Worm (Caenorhabditis elegans) whole organism, young adult: ENCODE data around the gene F40G9.18.

ENCODE experiments used
- B0019.2 ChIP-seq: fragments of 200-800 bp; sonication (Bioruptor generic); conservative IDR thresholded peaks from 2 replicates; pipeline ENCODE4 v1.3.6; 2022; ENCODE audit warnings: missing genetic modification reagents, missing genetic modification characterization, missing compliant biosample characterization
- B0035.1 ChIP-seq: sonication (generic microtip); optimal IDR thresholded peaks from 2 replicates; lab custom pipeline; 2016; ENCODE audit warnings: missing genetic modification characterization, mild to moderate bottlenecking, missing compliant biosample characterization, missing genotype, missing genetic modification reagents
- K11D2.4 ChIP-seq: fragments of 200-800 bp; sonication (Bioruptor generic); IDR thresholded peaks from 2 replicates; pipeline ENCODE4 v1.3.6; 2022; ENCODE audit warnings: missing genetic modification reagents, missing genetic modification characterization, missing compliant biosample characterization
- Y67H2A.10 ChIP-seq: fragments of 200-800 bp; sonication (Bioruptor generic); conservative IDR thresholded peaks from 2 replicates; pipeline ENCODE4 v1.3.6; 2022; ENCODE audit warnings: missing genetic modification reagents, missing genetic modification characterization, missing compliant biosample characterization
- aptf-2 ChIP-seq: fragments of 200-800 bp; sonication (Bioruptor generic); conservative IDR thresholded peaks from 2 replicates; pipeline ENCODE4 v1.3.6; 2022; ENCODE audit warnings: missing genetic modification reagents, missing genetic modification characterization, missing compliant biosample characterization
- aptf-3 ChIP-seq: fragments of 200-800 bp; sonication (Bioruptor generic); IDR thresholded peaks from 2 replicates; pipeline ENCODE4 v1.3.6; 2022; ENCODE audit warnings: missing genetic modification characterization, missing compliant biosample characterization
- athp-1 ChIP-seq: sonication (generic microtip); optimal IDR thresholded peaks from 2 replicates; lab custom pipeline; 2017; ENCODE audit warnings: mild to moderate bottlenecking, missing genetic modification characterization, missing compliant biosample characterization
- attf-5 ChIP-seq: fragments of 200-800 bp; sonication (Bioruptor generic); optimal IDR thresholded peaks from 2 replicates; lab custom pipeline; 2018; ENCODE audit warnings: mild to moderate bottlenecking, missing genetic modification characterization, missing compliant biosample characterization
- attf-6 ChIP-seq: fragments of 200-800 bp; sonication (Bioruptor generic); IDR thresholded peaks from 2 replicates; pipeline ENCODE4 v1.3.6; 2022; ENCODE audit warnings: missing genetic modification reagents, missing genetic modification characterization, missing compliant biosample characterization
- bed-1 ChIP-seq: fragments of 200-800 bp; sonication (Bioruptor generic); IDR thresholded peaks from 2 replicates; pipeline ENCODE4 v1.3.6; 2022; ENCODE audit warnings: missing genetic modification reagents, missing genetic modification characterization, missing compliant biosample characterization
- bed-2 ChIP-seq: fragments of 200-800 bp; sonication (Bioruptor generic); IDR thresholded peaks from 2 replicates; pipeline ENCODE4 v1.3.6; 2022; ENCODE audit warnings: missing genetic modification reagents, missing genetic modification characterization, missing compliant biosample characterization
- ceh-27 ChIP-seq: fragments of 200-800 bp; sonication (Bioruptor generic); optimal IDR thresholded peaks from 2 replicates; lab custom pipeline; 2018; ENCODE audit warnings: mild to moderate bottlenecking, missing genetic modification characterization, moderate library complexity, missing compliant biosample characterization
- ceh-91 ChIP-seq: fragments of 200-800 bp; sonication (Bioruptor generic); IDR thresholded peaks from 2 replicates; pipeline ENCODE4 v1.3.6; 2022; ENCODE audit warnings: missing genetic modification reagents, missing genetic modification characterization, missing compliant biosample characterization
- egl-44 ChIP-seq: fragments of 200-800 bp; sonication (Bioruptor generic); IDR thresholded peaks from 2 replicates; pipeline ENCODE4 v1.3.6; 2022; ENCODE audit warnings: missing genetic modification reagents, missing genetic modification characterization, missing compliant biosample characterization
- ets-4 ChIP-seq: fragments of 200-800 bp; sonication (Bioruptor generic); optimal IDR thresholded peaks from 2 replicates; lab custom pipeline; 2018; ENCODE audit warnings: mild to moderate bottlenecking, missing genetic modification characterization, missing compliant biosample characterization
- fkh-3 ChIP-seq: sonication (generic microtip); optimal IDR thresholded peaks from 2 replicates; lab custom pipeline; 2016; ENCODE audit warnings: mild to moderate bottlenecking, missing genetic modification characterization, missing compliant biosample characterization
- hmg-1.2 ChIP-seq: fragments of 200-800 bp; sonication (Bioruptor generic); IDR thresholded peaks from 2 replicates; pipeline ENCODE4 v1.3.6; 2022; ENCODE audit warnings: missing genetic modification reagents, missing genetic modification characterization, missing compliant biosample characterization
- hmg-20 ChIP-seq: fragments of 200-800 bp; sonication (Bioruptor generic); IDR thresholded peaks from 2 replicates; pipeline ENCODE4 v1.3.6; 2022; ENCODE audit warnings: missing genetic modification reagents, missing genetic modification characterization, missing compliant biosample characterization
- let-607 ChIP-seq, 2 experiments: fragments of 200-800 bp in 1 of 2; sonication (Bioruptor generic) in 1 of 2; sonication (generic microtip) in 1 of 2; optimal IDR thresholded peaks; 2 replicates each; lab custom pipeline; 2016 to 2018; ENCODE audit warnings: mild to moderate bottlenecking in 2 of 2, missing compliant biosample characterization in 2 of 2, missing genetic modification characterization in 2 of 2, moderate library complexity in 2 of 2, missing genotype in 1 of 2
- lin-35 ChIP-seq, 3 experiments: fragments of 150-350 bp in 2 of 3; sonication (generic microtip) in 1 of 3; optimal IDR thresholded peaks; 2 replicates each; lab custom pipeline; 2014 to 2018; ENCODE audit warnings: missing biosample characterization in 3 of 3, missing genetic modification characterization in 3 of 3, missing genetic modification reagents in 3 of 3
- lin-40 ChIP-seq: sonication (generic microtip); optimal IDR thresholded peaks from 2 replicates; lab custom pipeline; 2016; ENCODE audit warnings: missing genetic modification characterization, mild to moderate bottlenecking, missing compliant biosample characterization, missing genotype, missing genetic modification reagents
- madf-6 ChIP-seq: fragments of 200-800 bp; sonication (Bioruptor generic); IDR thresholded peaks from 2 replicates; pipeline ENCODE4 v1.3.6; 2022; ENCODE audit warnings: missing genetic modification reagents, missing genetic modification characterization, missing compliant biosample characterization
- mcd-1 ChIP-seq: fragments of 200-800 bp; sonication (Bioruptor generic); IDR thresholded peaks from 2 replicates; pipeline ENCODE4 v1.3.6; 2022; ENCODE audit warnings: missing genetic modification reagents, missing genetic modification characterization, missing compliant biosample characterization
- mel-28 ChIP-seq: sonication (generic microtip); optimal IDR thresholded peaks from 2 replicates; lab custom pipeline; 2016; ENCODE audit warnings: borderline replicate concordance, mild to moderate bottlenecking, missing genetic modification characterization, missing compliant biosample characterization
- nfya-1 ChIP-seq: sonication (generic microtip); optimal IDR thresholded peaks from 2 replicates; lab custom pipeline; 2017; ENCODE audit warnings: antibody characterized with exemption, missing compliant biosample characterization, missing genetic modification characterization, borderline replicate concordance; ENCODE audit not compliant: insufficient read depth
- nhr-179 ChIP-seq: sonication (generic microtip); optimal IDR thresholded peaks from 2 replicates; lab custom pipeline; 2016; ENCODE audit warnings: mild to moderate bottlenecking, missing genetic modification characterization, missing compliant biosample characterization
- nhr-80 ChIP-seq: sonication (generic microtip); optimal IDR thresholded peaks from 2 replicates; lab custom pipeline; 2016; ENCODE audit warnings: missing genetic modification characterization, missing compliant biosample characterization
- sea-2 ChIP-seq: fragments of 200-800 bp; sonication (Bioruptor generic); IDR thresholded peaks from 2 replicates; pipeline ENCODE4 v1.3.6; 2022; ENCODE audit warnings: missing genetic modification characterization, missing compliant biosample characterization
- snpc-1.3 ChIP-seq: sonication (generic microtip); optimal IDR thresholded peaks from 2 replicates; lab custom pipeline; 2017; ENCODE audit warnings: missing genetic modification characterization, mild to moderate bottlenecking, missing compliant biosample characterization, antibody characterized with exemption, moderate library complexity, missing genotype, missing genetic modification reagents; ENCODE audit not compliant: insufficient read depth
- snpc-3.4 ChIP-seq: sonication (generic microtip); optimal IDR thresholded peaks from 2 replicates; lab custom pipeline; 2017; ENCODE audit warnings: missing genetic modification characterization, mild to moderate bottlenecking, missing compliant biosample characterization, antibody characterized with exemption, moderate library complexity, missing genotype, missing genetic modification reagents
- somi-1 ChIP-seq: fragments of 200-800 bp; sonication (Bioruptor generic); optimal IDR thresholded peaks from 2 replicates; lab custom pipeline; 2018; ENCODE audit warnings: mild to moderate bottlenecking, missing genetic modification characterization, missing compliant biosample characterization
- sptf-2 ChIP-seq: fragments of 200-800 bp; sonication (Bioruptor generic); optimal IDR thresholded peaks from 2 replicates; lab custom pipeline; 2018; ENCODE audit warnings: mild to moderate bottlenecking, missing genetic modification characterization, missing compliant biosample characterization
- zfh-2 ChIP-seq: fragments of 200-800 bp; sonication (Bioruptor generic); conservative IDR thresholded peaks from 2 replicates; pipeline ENCODE4 v1.3.6; 2022; ENCODE audit warnings: missing genetic modification reagents, missing genetic modification characterization, missing compliant biosample characterization
- ztf-25 ChIP-seq: fragments of 200-800 bp; sonication (Bioruptor generic); IDR thresholded peaks from 2 replicates; pipeline ENCODE4 v1.3.6; 2022; ENCODE audit warnings: missing genetic modification reagents, missing genetic modification characterization, missing compliant biosample characterization
- ztf-6 ChIP-seq: fragments of 200-800 bp; sonication (Bioruptor generic); IDR thresholded peaks from 2 replicates; pipeline ENCODE4 v1.3.6; 2022; ENCODE audit warnings: missing genetic modification reagents, missing genetic modification characterization, missing compliant biosample characterization

The F40G9.18 gene

ce11 chrIII:140904-141303, 28.5 kb downstream of the F40G9.18 start, which contains the start of gene fbxb-81:
fbxb-81 (minus strand) TSS chrIII:141217.
- TF ChIP-seq egl-44 (GFP tag; lab: Robert Waterston, UW) (no peak), aptf-2 (GFP tag; lab: Robert Waterston, UW) (no peak), attf-6 (GFP tag; lab: Robert Waterston, UW) (no peak), ztf-25 (GFP tag; lab: Robert Waterston, UW) (no peak), bed-2 (GFP tag; lab: Robert Waterston, UW) (no peak), zfh-2 (no peak), K11D2.4 (GFP tag; lab: Robert Waterston, UW) (no peak), ztf-6 (GFP tag; lab: Robert Waterston, UW) (no peak)

ce11 chrIII:134194-134593, 35.2 kb downstream of the F40G9.18 start, which contains the start of gene pals-25:
pals-25 (plus strand) TSS chrIII:134494.
- TF ChIP-seq hmg-20 = no peak
- TF ChIP-seq madf-6 (GFP tag; lab: Robert Waterston, UW) = no peak
- TF ChIP-seq lin-40 (tag; lab: Kevin White, UChicago) = no peak
- no peak for TF ChIP-seq bed-1
- no peak for TF ChIP-seq fkh-3 (tag; lab: Kevin White, UChicago)
- no peak for TF ChIP-seq K11D2.4 (GFP tag; lab: Robert Waterston, UW)
- no peak for TF ChIP-seq B0019.2 (GFP tag; lab: Robert Waterston, UW)
- TF ChIP-seq ceh-27 = no peak
- no peak for TF ChIP-seq somi-1 (GFP tag; lab: Kevin White, UChicago)
- TF ChIP-seq nfya-1 (tag; lab: Kevin White, UChicago) = no peak
- TF ChIP-seq ceh-91 (GFP tag; lab: Robert Waterston, UW) = no peak
- TF ChIP-seq snpc-1.3 (tag; lab: Kevin White, UChicago) = no peak

ce11 chrIII:132118-132517, 37.3 kb downstream of the F40G9.18 start, which contains the start of gene pals-22:
pals-22 (plus strand) TSS chrIII:132418.
- TF ChIP-seq mel-28 (tag; lab: Kevin White, UChicago) (no peak), snpc-1.3 (tag; lab: Kevin White, UChicago) (no peak), nhr-179 (tag; lab: Kevin White, UChicago) (no peak), Y67H2A.10 (no peak), let-607 (tag; optimal IDR thresholded peaks at IDR 0.05; lab: Kevin White, UChicago) (no peak)
- TF ChIP-seq, all 124 proteins: peak for 0

- TF ChIP-seq nhr-80 (peak; percentile 7), aptf-3 (GFP tag; lab: Robert Waterston, UW) (no peak), sea-2 (GFP tag; lab: Robert Waterston, UW) (no peak), bed-1 (no peak), K11D2.4 (GFP tag; lab: Robert Waterston, UW) (no peak), B0035.1 (no peak), mcd-1 (peak; percentile 81), attf-5 (GFP tag; lab: Kevin White, UChicago) (peak; percentile 54), sptf-2 (GFP tag; lab: Kevin White, UChicago) (no peak), ets-4 (GFP tag; lab: Kevin White, UChicago) (no peak), hmg-1.2 (GFP tag; lab: Robert Waterston, UW) (peak; percentile 62; the same call in 1 of the 2 replicates), athp-1 (tag; lab: Kevin White, UChicago) (no peak), snpc-3.4 (tag; lab: Kevin White, UChicago) (no peak), lin-35 (GFP tag; optimal IDR thresholded peaks at IDR 0.05; lab: Kevin White, UChicago) (peak in 1 of 3 experiments; percentile 28)
Measured at ce11 chrIII:131627-132026, 37.8 kb downstream of the F40G9.18 start.
